Worm (Caenorhabditis elegans) whole organism, L4 larva: ENCODE data around the gene nlp-58.
A peak's percentile ranks its signal among the peaks of the same experiment; 100 is the strongest.

Source experiments
- F26F4.8 ChIP-seq: fragments of 200-800 bp; sonication (Bioruptor generic); conservative IDR thresholded peaks from 2 replicates; pipeline ENCODE4 v1.3.6; 2022; ENCODE audit warnings: missing genetic modification characterization, missing compliant biosample characterization
- T20F7.1 ChIP-seq: fragments of 200-800 bp; sonication (Bioruptor generic); optimal IDR thresholded peaks from 2 replicates; lab custom pipeline; 2018; ENCODE audit warnings: mild to moderate bottlenecking, missing genetic modification characterization, missing compliant biosample characterization
- Y5F2A.4 ChIP-seq: fragments of 200-800 bp; sonication (Bioruptor generic); optimal IDR thresholded peaks from 2 replicates; lab custom pipeline; 2018; ENCODE audit warnings: mild to moderate bottlenecking, missing genetic modification characterization, missing compliant biosample characterization
- Y75B8A.6 ChIP-seq: fragments of 200-800 bp; sonication (Bioruptor generic); IDR thresholded peaks from 2 replicates; pipeline ENCODE4 v1.3.6; 2022; ENCODE audit warnings: missing genetic modification reagents, missing genetic modification characterization, missing compliant biosample characterization
- ZK337.2 ChIP-seq: fragments of 200-800 bp; sonication (Bioruptor generic); IDR thresholded peaks from 2 replicates; pipeline ENCODE4 v1.3.6; 2022; ENCODE audit warnings: missing genetic modification reagents, missing genetic modification characterization, missing compliant biosample characterization
- ZK546.5 ChIP-seq, 2 experiments: sonication (generic microtip); optimal IDR thresholded peaks; 2 replicates each; lab custom pipeline; 2017; ENCODE audit warnings: missing biosample characterization in 2 of 2, missing genetic modification characterization in 2 of 2
- aha-1 ChIP-seq: fragments of 150-350 bp; peaks from one replicate; lab custom pipeline; 2014; ENCODE audit warnings: missing biosample characterization, missing genetic modification characterization
- aly-2 ChIP-seq: sonication (generic microtip); optimal IDR thresholded peaks from 2 replicates; lab custom pipeline; 2018; ENCODE audit warnings: missing biosample characterization, missing genetic modification characterization
- ama-1 ChIP-seq: fragments of 150-350 bp; optimal IDR thresholded peaks from 2 replicates; lab custom pipeline; 2014; ENCODE audit warnings: inconsistent platforms, mixed read lengths
- attf-4 ChIP-seq: sonication (generic microtip); optimal IDR thresholded peaks from 3 replicates; lab custom pipeline; 2017; ENCODE audit warnings: missing biosample characterization, missing genetic modification characterization
- ceh-20 ChIP-seq: fragments of 200-800 bp; sonication (Bioruptor generic); IDR thresholded peaks from 2 replicates; pipeline ENCODE4 v1.3.6; 2022; ENCODE audit warnings: missing genetic modification reagents, missing genetic modification characterization, missing compliant biosample characterization
- ceh-28 ChIP-seq: fragments of 150-350 bp; optimal IDR thresholded peaks from 2 replicates; lab custom pipeline; 2014; ENCODE audit warnings: missing biosample characterization, missing genetic modification reagents, missing genetic modification characterization
- ces-1 ChIP-seq: fragments of 150-350 bp; sonication (generic microtip); optimal IDR thresholded peaks from 4 replicates; lab custom pipeline; 2014; ENCODE audit warnings: missing biosample characterization, missing genetic modification reagents, missing genetic modification characterization
- cey-2 ChIP-seq: sonication (generic microtip); optimal IDR thresholded peaks from 3 replicates; lab custom pipeline; 2017; ENCODE audit warnings: missing genetic modification characterization, mild to moderate bottlenecking, missing compliant biosample characterization, antibody characterized with exemption, borderline replicate concordance; ENCODE audit not compliant: insufficient read depth
- ctbp-1 ChIP-seq: fragments of 200-800 bp; sonication (Bioruptor generic); IDR thresholded peaks from 2 replicates; pipeline ENCODE4 v1.3.6; 2022; ENCODE audit warnings: missing genetic modification reagents, missing genetic modification characterization, missing compliant biosample characterization
- daf-12 ChIP-seq: fragments of 150-350 bp; optimal IDR thresholded peaks from 2 replicates; lab custom pipeline; 2014; ENCODE audit warnings: missing biosample characterization, missing genetic modification reagents, missing genetic modification characterization
- dmd-6 ChIP-seq: fragments of 200-800 bp; sonication (Bioruptor generic); IDR thresholded peaks from 2 replicates; pipeline ENCODE4 v1.3.6; 2022; ENCODE audit warnings: missing genetic modification reagents, missing genetic modification characterization, missing compliant biosample characterization
- dmd-8 ChIP-seq: fragments of 200-800 bp; sonication (Bioruptor generic); IDR thresholded peaks from 2 replicates; pipeline ENCODE4 v1.3.6; 2022; ENCODE audit warnings: missing genetic modification characterization, missing compliant biosample characterization
- egl-43 ChIP-seq: fragments of 200-800 bp; sonication (Bioruptor generic); IDR thresholded peaks from 2 replicates; pipeline ENCODE4 v1.3.6; 2022; ENCODE audit warnings: missing genetic modification reagents, missing genetic modification characterization, missing compliant biosample characterization
- fkh-10 ChIP-seq: fragments of 150-350 bp; optimal IDR thresholded peaks from 2 replicates; lab custom pipeline; 2014; ENCODE audit warnings: missing biosample characterization, missing genetic modification reagents, missing genetic modification characterization
- hlh-11 ChIP-seq: fragments of 200-800 bp; sonication (Bioruptor generic); optimal IDR thresholded peaks from 2 replicates; lab custom pipeline; 2018; ENCODE audit warnings: mild to moderate bottlenecking, missing genetic modification characterization, missing compliant biosample characterization
- lim-7 ChIP-seq: fragments of 200-800 bp; sonication (Bioruptor generic); IDR thresholded peaks from 2 replicates; pipeline ENCODE4 v1.3.6; 2022; ENCODE audit warnings: missing genetic modification characterization, missing compliant biosample characterization
- lin-15B ChIP-seq: fragments of 150-350 bp; sonication (generic microtip); optimal IDR thresholded peaks from 3 replicates; lab custom pipeline; 2014; ENCODE audit warnings: missing biosample characterization, missing genetic modification characterization
- lin-38 ChIP-seq: fragments of 200-800 bp; sonication (Bioruptor generic); IDR thresholded peaks from 2 replicates; pipeline ENCODE4 v1.3.6; 2022; ENCODE audit warnings: missing genetic modification reagents, missing genetic modification characterization, missing compliant biosample characterization
- lin-39 ChIP-seq: fragments of 150-350 bp; optimal IDR thresholded peaks from 2 replicates; lab custom pipeline; 2014; ENCODE audit warnings: missing biosample characterization, missing genetic modification reagents, missing genetic modification characterization
- madf-5 ChIP-seq, 2 experiments: fragments of 200-800 bp; sonication (Bioruptor generic); IDR thresholded peaks; 2 replicates each; pipeline ENCODE4 v1.3.6; 2022; ENCODE audit warnings: missing compliant biosample characterization in 2 of 2, missing genetic modification characterization in 2 of 2
- mes-2 ChIP-seq: sonication (generic microtip); optimal IDR thresholded peaks from 2 replicates; lab custom pipeline; 2016; ENCODE audit warnings: missing genotype, mild to moderate bottlenecking, missing genetic modification characterization, missing compliant biosample characterization; ENCODE audit not compliant: poor library complexity, severe bottlenecking
- mxl-2 ChIP-seq: fragments of 200-800 bp; sonication (Bioruptor generic); conservative IDR thresholded peaks from 2 replicates; pipeline ENCODE4 v1.3.6; 2022; ENCODE audit warnings: missing genetic modification reagents, missing genetic modification characterization, missing compliant biosample characterization
- nhr-10 ChIP-seq: fragments of 150-350 bp; optimal IDR thresholded peaks from 2 replicates; lab custom pipeline; 2014; ENCODE audit warnings: missing biosample characterization, missing genetic modification characterization
- nhr-11 ChIP-seq: fragments of 150-350 bp; optimal IDR thresholded peaks from 2 replicates; lab custom pipeline; 2014; ENCODE audit warnings: missing biosample characterization, missing genetic modification characterization
- nhr-28 ChIP-seq: fragments of 150-350 bp; optimal IDR thresholded peaks from 2 replicates; lab custom pipeline; 2014; ENCODE audit warnings: missing biosample characterization, missing genetic modification characterization
- nhr-41 ChIP-seq: fragments of 200-800 bp; sonication (Bioruptor generic); IDR thresholded peaks from 2 replicates; pipeline ENCODE4 v1.3.6; 2022; ENCODE audit warnings: missing genetic modification reagents, missing genetic modification characterization, missing compliant biosample characterization
- nhr-6 ChIP-seq: fragments of 150-350 bp; optimal IDR thresholded peaks from 2 replicates; lab custom pipeline; 2014; ENCODE audit warnings: missing biosample characterization, missing genetic modification characterization
- nhr-77 ChIP-seq: fragments of 150-350 bp; optimal IDR thresholded peaks from 2 replicates; lab custom pipeline; 2014; ENCODE audit warnings: missing biosample characterization, missing genetic modification characterization
- pha-4 ChIP-seq, 2 experiments: fragments of 150-350 bp in 1 of 2; fragments of 200-800 bp in 1 of 2; sonication (Bioruptor generic) in 1 of 2; IDR thresholded peaks in 1 of 2; optimal IDR thresholded peaks in 1 of 2; 2 replicates each; pipeline versions ENCODE4 v1.3.6 to Lab custom; 2014 to 2022; ENCODE audit warnings: missing genetic modification characterization in 2 of 2, missing genetic modification reagents in 2 of 2, missing biosample characterization in 1 of 2, missing compliant biosample characterization in 1 of 2
- saeg-2 ChIP-seq: fragments of 200-800 bp; sonication (Bioruptor generic); IDR thresholded peaks from 2 replicates; pipeline ENCODE4 v1.3.6; 2022; ENCODE audit warnings: missing genetic modification reagents, missing genetic modification characterization, missing compliant biosample characterization
- set-16 ChIP-seq: fragments of 200-800 bp; sonication (Bioruptor generic); IDR thresholded peaks from 2 replicates; pipeline ENCODE4 v1.3.6; 2022; ENCODE audit warnings: missing genetic modification reagents, missing genetic modification characterization, missing compliant biosample characterization
- snpc-1.2 ChIP-seq: fragments of 200-800 bp; sonication (Bioruptor generic); IDR thresholded peaks from 2 replicates; pipeline ENCODE4 v1.3.6; 2022; ENCODE audit warnings: missing genetic modification reagents, missing genetic modification characterization, missing compliant biosample characterization
- snpc-4 ChIP-seq: fragments of 150-350 bp; optimal IDR thresholded peaks from 2 replicates; lab custom pipeline; 2014; ENCODE audit warnings: missing biosample characterization, missing genetic modification characterization
- spr-3 ChIP-seq: fragments of 200-800 bp; sonication (Bioruptor generic); optimal IDR thresholded peaks from 2 replicates; lab custom pipeline; 2018; ENCODE audit warnings: mild to moderate bottlenecking, missing genetic modification characterization, missing compliant biosample characterization
- tra-1 ChIP-seq: fragments of 200-800 bp; sonication (Bioruptor generic); IDR thresholded peaks from 2 replicates; pipeline ENCODE4 v1.3.6; 2022; ENCODE audit warnings: missing genetic modification reagents, missing genetic modification characterization, missing compliant biosample characterization
- unc-62 ChIP-seq, 3 experiments: fragments of 150-350 bp in 1 of 3; sonication (generic microtip); optimal IDR thresholded peaks in 2 of 3; peaks in 1 of 3; 1 replicate in 1 of 3; 2 replicates in 2 of 3; lab custom pipeline; 2014 to 2017; ENCODE audit warnings: missing biosample characterization in 3 of 3, missing genetic modification characterization in 3 of 3, missing genetic modification reagents in 3 of 3, missing genotype in 1 of 3
- zip-11 ChIP-seq: fragments of 200-800 bp; sonication (Bioruptor generic); IDR thresholded peaks from 2 replicates; pipeline ENCODE4 v1.3.6; 2022; ENCODE audit warnings: missing genetic modification characterization, missing compliant biosample characterization
- zip-2 ChIP-seq: fragments of 150-350 bp; optimal IDR thresholded peaks from 2 replicates; lab custom pipeline; 2014; ENCODE audit warnings: missing biosample characterization, missing genetic modification characterization
- ztf-11 ChIP-seq: fragments of 150-350 bp; optimal IDR thresholded peaks from 2 replicates; lab custom pipeline; 2014; ENCODE audit warnings: missing biosample characterization, missing genetic modification characterization
- ztf-7 ChIP-seq: fragments of 150-350 bp; optimal IDR thresholded peaks from 2 replicates; lab custom pipeline; 2014; ENCODE audit warnings: missing biosample characterization, missing genetic modification characterization

The nlp-58 gene

ce11 chrV:9986177-9986576 is 37.4 kb upstream of the nlp-58 start, which contains the start of gene rmd-2:
rmd-2 (minus strand) TSS chrV:9986277.
- TF ChIP-seq lin-38 (GFP tag; lab: Robert Waterston, UW) (no peak), aly-2 (no peak), aha-1 (tag; lab: Kevin White, UChicago) (no peak), hlh-11 (tag; lab: Kevin White, UChicago) (peak; percentile 28), mxl-2 (no peak)

ce11 chrV:9985227-9985864 is 36.6 kb upstream of the nlp-58 start:
- no peak for TF ChIP-seq ZK546.5 (tag; optimal IDR thresholded peaks at IDR 0.05; lab: Kevin White, UChicago)
- TF ChIP-seq nhr-77 (tag; lab: Kevin White, UChicago) = no peak
- no peak for TF ChIP-seq zip-11 (GFP tag; lab: Robert Waterston, UW)
- TF ChIP-seq hlh-11 (tag; lab: Kevin White, UChicago) = peak; percentile 11
- TF ChIP-seq snpc-4 (tag; lab: Kevin White, UChicago) = no peak
- TF ChIP-seq ctbp-1 = no peak
- TF ChIP-seq daf-12 (tag; lab: Kevin White, UChicago) = no peak
- TF ChIP-seq nhr-11 (tag; lab: Kevin White, UChicago) = peak; percentile 21
- TF ChIP-seq unc-62 (GFP tag; optimal IDR thresholded peaks at IDR 0.05 in 1 of 2; lab: Kevin White, UChicago) = peak in 1 of 2 experiments; percentile 97
- no peak for TF ChIP-seq unc-62 (tag; optimal IDR thresholded peaks at IDR 0.05; lab: Kevin White, UChicago)

ce11 chrV:9984821-9985220 is 36.1 kb upstream of the nlp-58 start:
- TF ChIP-seq lin-39 (tag; lab: Kevin White, UChicago) (no peak), nhr-6 (tag; lab: Kevin White, UChicago) (peak; percentile 2), lim-7 (GFP tag; lab: Robert Waterston, UW) (no peak), snpc-1.2 (GFP tag; lab: Robert Waterston, UW) (no peak), hlh-11 (tag; lab: Kevin White, UChicago) (peak; percentile 52), ceh-20 (GFP tag; lab: Robert Waterston, UW) (no peak), nhr-41 (GFP tag; lab: Robert Waterston, UW) (no peak), T20F7.1 (peak; percentile 19), pha-4 (GFP tag; IDR thresholded peaks at IDR 0.05; lab: Robert Waterston, UW) (no peak), pha-4 (tag; optimal IDR thresholded peaks at IDR 0.05; lab: Kevin White, UChicago) (peak; percentile 6), set-16 (GFP tag; lab: Robert Waterston, UW) (no peak), fkh-10 (GFP tag; lab: Kevin White, UChicago) (no peak), ztf-11 (tag; lab: Kevin White, UChicago) (no peak), lin-15B (tag; lab: Kevin White, UChicago) (no peak), madf-5 (GFP tag; IDR thresholded peaks at IDR 0.05; lab: Robert Waterston, UW) (no peak), ceh-28 (tag; lab: Kevin White, UChicago) (no peak), mes-2 (tag; lab: Kevin White, UChicago) (peak; percentile 13), dmd-8 (no peak), Y75B8A.6 (no peak), spr-3 (GFP tag; lab: Kevin White, UChicago) (no peak), nhr-28 (tag; lab: Kevin White, UChicago) (peak; percentile 98), zip-11 (GFP tag; lab: Robert Waterston, UW) (no peak), cey-2 (tag; lab: Kevin White, UChicago) (no peak), mxl-2 (no peak), zip-2 (tag; lab: Kevin White, UChicago) (no peak), nhr-10 (tag; lab: Kevin White, UChicago) (no peak), Y5F2A.4 (no peak), ZK337.2 (GFP tag; lab: Robert Waterston, UW) (no peak), aha-1 (tag; lab: Kevin White, UChicago) (no peak), ztf-7 (tag; lab: Kevin White, UChicago) (peak; percentile 25), attf-4 (tag; lab: Kevin White, UChicago) (no peak), dmd-6 (GFP tag; lab: Robert Waterston, UW) (peak; percentile 59), F26F4.8 (GFP tag; lab: Robert Waterston, UW) (no peak), tra-1 (no peak), ces-1 (GFP tag; lab: Kevin White, UChicago) (no peak), saeg-2 (GFP tag; lab: Robert Waterston, UW) (no peak), ama-1 (lab: Kevin White, UChicago) (no peak), egl-43 (GFP tag; lab: Robert Waterston, UW) (no peak)
